Fruit fly (Drosophila melanogaster) whole organism, embryonic: Measurements from ENCODE around the gene Cda5.

Experiments
- ATbp ChIP-seq: fragments of 200-800 bp; sonication (Bioruptor generic); optimal IDR thresholded peaks from 2 replicates; lab custom pipeline; 2017; ENCODE audit warnings: missing biosample characterization, mild to moderate bottlenecking, missing genetic modification characterization, missing genetic modification reagents
- B-H2 ChIP-seq: fragments of 200-800 bp; sonication (Bioruptor generic); optimal IDR thresholded peaks from 2 replicates; lab custom pipeline; 2018; ENCODE audit warnings: missing biosample characterization, mild to moderate bottlenecking, missing genetic modification characterization
- CG12104 ChIP-seq: fragments of 200-800 bp; sonication (Bioruptor generic); optimal IDR thresholded peaks from 3 replicates; lab custom pipeline; 2016; ENCODE audit warnings: missing biosample characterization, missing genetic modification characterization
- CG12659 ChIP-seq: fragments of 200-800 bp; sonication (Bioruptor generic); optimal IDR thresholded peaks from 3 replicates; lab custom pipeline; 2017; ENCODE audit warnings: mild to moderate bottlenecking, missing biosample characterization, missing genetic modification reagents, missing genetic modification characterization
- CG13296 ChIP-seq: fragments of 200-800 bp; sonication (Bioruptor generic); optimal IDR thresholded peaks from 3 replicates; lab custom pipeline; 2018; ENCODE audit warnings: missing biosample characterization, mild to moderate bottlenecking, missing genetic modification characterization
- CG1647 ChIP-seq: fragments of 200-800 bp; sonication (Bioruptor generic); optimal IDR thresholded peaks from 3 replicates; lab custom pipeline; 2016; ENCODE audit warnings: missing biosample characterization, missing genetic modification characterization
- CG17568 ChIP-seq: fragments of 200-800 bp; sonication (Bioruptor generic); optimal IDR thresholded peaks from 2 replicates; lab custom pipeline; 2018; ENCODE audit warnings: missing biosample characterization, mild to moderate bottlenecking, missing genetic modification characterization, moderate library complexity
- CG18476 ChIP-seq: fragments of 200-800 bp; sonication (Bioruptor generic); optimal IDR thresholded peaks from 2 replicates; lab custom pipeline; 2016; ENCODE audit warnings: missing biosample characterization, mild to moderate bottlenecking, missing genetic modification characterization
- CG31388 ChIP-seq: fragments of 200-800 bp; sonication (Bioruptor generic); optimal IDR thresholded peaks from 2 replicates; lab custom pipeline; 2016; ENCODE audit warnings: missing biosample characterization, missing genetic modification characterization
- CG3407 ChIP-seq: fragments of 200-800 bp; sonication (Bioruptor generic); optimal IDR thresholded peaks from 2 replicates; lab custom pipeline; 2018; ENCODE audit warnings: missing biosample characterization, mild to moderate bottlenecking, missing genetic modification characterization
- CG3995 ChIP-seq: fragments of 200-800 bp; sonication (Bioruptor generic); optimal IDR thresholded peaks from 3 replicates; lab custom pipeline; 2016; ENCODE audit warnings: missing biosample characterization, missing genetic modification characterization
- CG4328 ChIP-seq: fragments of 200-800 bp; sonication (Bioruptor generic); optimal IDR thresholded peaks from 3 replicates; lab custom pipeline; 2017; ENCODE audit warnings: missing biosample characterization, missing genetic modification reagents, missing genetic modification characterization
- CG4424 ChIP-seq: fragments of 200-800 bp; sonication (Bioruptor generic); optimal IDR thresholded peaks from 3 replicates; lab custom pipeline; 2016; ENCODE audit warnings: missing biosample characterization, missing genetic modification characterization
- CG5180 ChIP-seq: fragments of 200-800 bp; sonication (Bioruptor generic); optimal IDR thresholded peaks from 3 replicates; lab custom pipeline; 2017; ENCODE audit warnings: missing biosample characterization, missing genetic modification characterization, mild to moderate bottlenecking, moderate library complexity, missing genetic modification reagents
- CG6683 ChIP-seq: fragments of 200-800 bp; sonication (Bioruptor generic); optimal IDR thresholded peaks from 2 replicates; lab custom pipeline; 2017; ENCODE audit warnings: missing biosample characterization, mild to moderate bottlenecking, missing genetic modification characterization, missing genetic modification reagents
- CG7839 ChIP-seq: fragments of 200-800 bp; sonication (Bioruptor generic); optimal IDR thresholded peaks from 3 replicates; lab custom pipeline; 2018; ENCODE audit warnings: missing biosample characterization, mild to moderate bottlenecking, missing genetic modification characterization, moderate library complexity
- CG8290 ChIP-seq, 3 experiments: fragments of 200-800 bp; sonication (Bioruptor generic); optimal IDR thresholded peaks; 2 replicates each; lab custom pipeline; 2016 to 2019; ENCODE audit warnings: missing biosample characterization in 3 of 3, missing genetic modification characterization in 3 of 3, mild to moderate bottlenecking in 2 of 3, moderate library complexity in 1 of 3
- CrebB ChIP-seq: fragments of 200-800 bp; sonication (Bioruptor generic); optimal IDR thresholded peaks from 3 replicates; lab custom pipeline; 2018; ENCODE audit warnings: missing biosample characterization, mild to moderate bottlenecking, missing genetic modification characterization
- Dbx ChIP-seq: fragments of 200-800 bp; sonication (Bioruptor generic); IDR thresholded peaks from 3 replicates; pipeline ENCODE4 v1.3.6; 2022; ENCODE audit warnings: missing biosample characterization, missing genetic modification characterization
- Doc3 ChIP-seq: fragments of 200-800 bp; sonication (Bioruptor generic); IDR thresholded peaks from 3 replicates; pipeline ENCODE4 v1.3.6; 2022; ENCODE audit warnings: missing biosample characterization, missing genetic modification characterization; ENCODE audit not compliant: partially characterized antibody
- Drgx ChIP-seq: fragments of 200-800 bp; sonication (Bioruptor generic); IDR thresholded peaks from 2 replicates; pipeline ENCODE4 v1.3.6; 2022; ENCODE audit warnings: missing biosample characterization, missing genetic modification characterization
- Ets97D ChIP-seq: fragments of 200-800 bp; sonication (Bioruptor generic); optimal IDR thresholded peaks from 3 replicates; lab custom pipeline; 2016; ENCODE audit warnings: missing biosample characterization, missing genetic modification characterization
- H2.0 ChIP-seq: fragments of 200-800 bp; sonication (Bioruptor generic); IDR thresholded peaks from 2 replicates; pipeline ENCODE4 v1.3.6; 2022; ENCODE audit warnings: missing biosample characterization, missing genetic modification characterization
- Kr ChIP-seq: fragments of 200-800 bp; sonication (Bioruptor generic); optimal IDR thresholded peaks from 2 replicates; lab custom pipeline; 2017; ENCODE audit warnings: missing biosample characterization, mild to moderate bottlenecking, missing genetic modification characterization
- Med ChIP-seq: fragments of 200-800 bp; sonication (Bioruptor generic); peaks from one replicate; lab custom pipeline; 2016; ENCODE audit warnings: missing biosample characterization, missing genetic modification characterization, mild to moderate bottlenecking, inconsistent platforms, moderate library complexity
- Sry-β ChIP-seq: fragments of 200-800 bp; sonication (Bioruptor generic); optimal IDR thresholded peaks from 2 replicates; lab custom pipeline; 2018; ENCODE audit warnings: missing biosample characterization, mild to moderate bottlenecking, missing genetic modification characterization, moderate library complexity
- Trl ChIP-seq, 3 experiments: fragments of >200 bp in 2 of 3; fragments of 200-800 bp in 1 of 3; sonication (Bioruptor generic) in 1 of 3; optimal IDR thresholded peaks; 2 replicates in 1 of 3; 3 replicates in 2 of 3; lab custom pipeline; 2016 to 2017; ENCODE audit warnings: missing biosample characterization in 1 of 3, missing genetic modification characterization in 1 of 3
- Vsx1 ChIP-seq: fragments of 200-800 bp; sonication (Bioruptor generic); optimal IDR thresholded peaks from 2 replicates; lab custom pipeline; 2017; ENCODE audit warnings: missing biosample characterization, mild to moderate bottlenecking, missing genetic modification characterization, missing genetic modification reagents
- crc ChIP-seq: fragments of 200-800 bp; sonication (Bioruptor generic); optimal IDR thresholded peaks from 2 replicates; lab custom pipeline; 2016; ENCODE audit warnings: missing biosample characterization, missing genetic modification characterization
- cwo ChIP-seq: fragments of 200-800 bp; sonication (Bioruptor generic); optimal IDR thresholded peaks from 3 replicates; lab custom pipeline; 2017; ENCODE audit warnings: missing biosample characterization, missing genetic modification characterization, mild to moderate bottlenecking, moderate library complexity, missing genetic modification reagents
- dmrt11E ChIP-seq: fragments of 200-800 bp; sonication (Bioruptor generic); optimal IDR thresholded peaks from 3 replicates; lab custom pipeline; 2018; ENCODE audit warnings: missing biosample characterization, mild to moderate bottlenecking, missing genetic modification characterization, moderate library complexity
- eve ChIP-seq, 2 experiments: fragments of >200 bp; optimal IDR thresholded peaks; 2 replicates each; lab custom pipeline; 2017; ENCODE audit warnings: missing biosample characterization in 2 of 2, missing genetic modification characterization in 2 of 2
- eyg ChIP-seq: fragments of 200-800 bp; sonication (Bioruptor generic); optimal IDR thresholded peaks from 3 replicates; lab custom pipeline; 2016; ENCODE audit warnings: missing biosample characterization, missing genetic modification characterization
- ftz-f1 ChIP-seq: fragments of 200-800 bp; sonication (Bioruptor generic); optimal IDR thresholded peaks from 2 replicates; lab custom pipeline; 2016; ENCODE audit warnings: missing biosample characterization, missing genetic modification characterization
- gcm ChIP-seq: fragments of 200-800 bp; sonication (Bioruptor generic); optimal IDR thresholded peaks from 2 replicates; lab custom pipeline; 2019; ENCODE audit warnings: missing biosample characterization, mild to moderate bottlenecking, missing genetic modification characterization, moderate library complexity
- gem ChIP-seq: fragments of 200-800 bp; sonication (Bioruptor generic); optimal IDR thresholded peaks from 2 replicates; lab custom pipeline; 2019; ENCODE audit warnings: missing biosample characterization, mild to moderate bottlenecking, missing genetic modification characterization, moderate library complexity
- hb ChIP-seq: fragments of 200-800 bp; sonication (Bioruptor generic); IDR thresholded peaks from 3 replicates; pipeline ENCODE4 v1.3.6; 2022; ENCODE audit warnings: missing biosample characterization, missing genetic modification characterization; ENCODE audit not compliant: partially characterized antibody
- jumu ChIP-seq: fragments of 200-800 bp; sonication (Bioruptor generic); optimal IDR thresholded peaks from 3 replicates; lab custom pipeline; 2016; ENCODE audit warnings: missing biosample characterization, missing genetic modification characterization
- lmd ChIP-seq: fragments of 200-800 bp; sonication (Bioruptor generic); IDR thresholded peaks from 2 replicates; pipeline ENCODE4 v1.3.6; 2022; ENCODE audit warnings: missing biosample characterization, missing genetic modification characterization
- pros ChIP-seq: fragments of 200-800 bp; sonication (Bioruptor generic); optimal IDR thresholded peaks from 3 replicates; lab custom pipeline; 2019; ENCODE audit warnings: missing biosample characterization, mild to moderate bottlenecking, missing genetic modification characterization, moderate library complexity
- rib ChIP-seq: fragments of 200-800 bp; sonication (Bioruptor generic); IDR thresholded peaks from 2 replicates; pipeline ENCODE4 v1.3.6; 2022; ENCODE audit warnings: missing biosample characterization, missing genetic modification characterization
- row ChIP-seq: fragments of 200-800 bp; sonication (Bioruptor generic); IDR thresholded peaks from 3 replicates; pipeline ENCODE4 v1.3.6; 2022; ENCODE audit warnings: missing biosample characterization, missing genetic modification characterization
- run ChIP-seq: fragments of 200-800 bp; sonication (Bioruptor generic); optimal IDR thresholded peaks from 3 replicates; lab custom pipeline; 2018; ENCODE audit warnings: missing biosample characterization, mild to moderate bottlenecking, missing genetic modification characterization
- slou ChIP-seq: fragments of 200-800 bp; sonication (Bioruptor generic); optimal IDR thresholded peaks from 3 replicates; lab custom pipeline; 2016; ENCODE audit warnings: missing biosample characterization, missing genetic modification characterization
- tna ChIP-seq: fragments of 200-800 bp; sonication (Bioruptor generic); IDR thresholded peaks from 2 replicates; pipeline ENCODE4 v1.3.6; 2022; ENCODE audit warnings: missing biosample characterization, missing genetic modification characterization; ENCODE audit not compliant: partially characterized antibody
- unpg ChIP-seq: fragments of 200-800 bp; sonication (Bioruptor generic); optimal IDR thresholded peaks from 3 replicates; lab custom pipeline; 2018; ENCODE audit warnings: missing biosample characterization, mild to moderate bottlenecking, missing genetic modification characterization, moderate library complexity
- wdn ChIP-seq: fragments of 200-800 bp; sonication (Bioruptor generic); IDR thresholded peaks from 2 replicates; pipeline ENCODE4 v1.3.6; 2022; ENCODE audit warnings: missing biosample characterization, missing genetic modification characterization

Cda5 gene

DNA sequence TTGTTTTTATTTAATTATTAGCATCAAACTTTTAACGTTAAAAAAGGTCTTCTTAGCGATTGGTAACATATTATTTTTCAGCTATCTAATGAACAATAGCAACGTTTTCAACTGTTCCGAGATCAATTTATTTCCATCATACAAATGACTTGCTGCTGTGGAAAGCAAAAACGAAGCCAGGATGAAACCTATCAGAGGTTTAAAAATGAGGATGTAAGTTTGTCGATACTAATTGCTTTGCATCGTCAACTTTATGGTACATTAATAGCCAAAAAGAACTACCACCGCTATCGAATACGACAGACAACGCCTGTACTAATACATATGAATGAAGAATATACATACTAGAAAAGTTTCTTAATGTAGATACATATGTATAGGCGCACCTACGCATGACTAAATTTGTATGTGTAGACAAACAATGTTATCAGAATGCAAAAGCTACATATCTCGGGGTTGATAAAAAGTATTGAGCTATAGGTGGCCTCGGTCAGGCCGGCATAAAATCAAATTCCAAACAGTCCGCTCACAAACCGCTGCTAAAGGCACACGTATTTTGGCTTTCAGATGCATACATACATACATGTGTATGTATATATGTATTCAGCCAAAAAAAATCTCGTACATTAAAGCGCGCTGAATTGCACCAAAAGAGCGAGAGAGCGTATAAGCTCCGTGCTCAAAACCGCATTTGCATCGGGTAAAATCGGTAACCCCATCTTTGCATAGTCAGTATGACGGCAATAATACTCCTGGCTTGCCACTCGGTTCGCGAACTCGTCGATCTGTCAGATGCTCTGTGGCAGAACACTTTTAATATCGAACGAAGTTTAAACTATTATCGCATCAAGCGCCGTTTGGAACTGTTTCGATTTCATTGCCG, 6.9 kb upstream of the Cda5 start (continued):
- TF ChIP-seq dmrt11E (no peak), rib (0 out of 2 replicates have a peak, but pooled peaks have one; percentile 51), CG3995 (GFP tag; lab: Kevin White, UChicago) (peak; percentile 2), slou (GFP tag; lab: Kevin White, UChicago) (no peak), Kr (no peak), eyg (no peak), CG8290 (GFP tag; optimal IDR thresholded peaks at IDR 0.05; lab: Kevin White, UChicago) (no peak), CG8290 (tag; optimal IDR thresholded peaks at IDR 0.05; lab: Kevin White, UChicago) (peak in 1 of 2 experiments; percentile 42), lmd (GFP tag; lab: Robert Waterston, UW) (no peak), jumu (GFP tag; lab: Kevin White, UChicago) (no peak), CrebB (tag; lab: Kevin White, UChicago) (no peak), CG3407 (no peak), wdn (GFP tag; lab: Robert Waterston, UW) (no peak), eve (GFP tag; optimal IDR thresholded peaks at IDR 0.05; lab: Kevin White, UChicago) (peak in 1 of 2 experiments; percentile 63), Med (GFP tag; lab: Kevin White, UChicago) (peak; percentile 77), Drgx (GFP tag; lab: Robert Waterston, UW) (no peak), CG13296 (peak; percentile 9), CG17568 (GFP tag; lab: Kevin White, UChicago) (no peak), pros (peak; percentile 56), tna (GFP tag; lab: Robert Waterston, UW) (no peak), Vsx1 (GFP tag; lab: Kevin White, UChicago) (no peak), unpg (GFP tag; lab: Kevin White, UChicago) (no peak), row (GFP tag; lab: Robert Waterston, UW) (peak; percentile 58; the same call in 2 of the 3 replicates), Doc3 (GFP tag; lab: Robert Waterston, UW) (peak; percentile 45; the same call in 1 of the 3 replicates), CG4424 (GFP tag; lab: Kevin White, UChicago) (no peak), CG4328 (GFP tag; lab: Kevin White, UChicago) (no peak), CG1647 (GFP tag; lab: Kevin White, UChicago) (no peak), CG12104 (GFP tag; lab: Kevin White, UChicago) (no peak), H2.0 (GFP tag; lab: Robert Waterston, UW) (no peak), Dbx (GFP tag; lab: Robert Waterston, UW) (0 out of 3 replicates have a peak, but pooled peaks have one; percentile 24), Trl (optimal IDR thresholded peaks at IDR 0.05; lab: Kevin White, UChicago) (peak; percentile 57 to 65), Trl (GFP tag; optimal IDR thresholded peaks at IDR 0.05; lab: Kevin White, UChicago) (no peak), CG12659 (peak; percentile 29), CG6683 (no peak), run (tag; lab: Kevin White, UChicago) (no peak), crc (GFP tag; lab: Kevin White, UChicago) (no peak), hb (no peak), CG5180 (GFP tag; lab: Kevin White, UChicago) (no peak), CG7839 (tag; lab: Kevin White, UChicago) (no peak), cwo (GFP tag; lab: Kevin White, UChicago) (no peak), ATbp (GFP tag; lab: Kevin White, UChicago) (no peak), Ets97D (no peak), CG18476 (GFP tag; lab: Kevin White, UChicago) (no peak), gcm (GFP tag; lab: Kevin White, UChicago) (no peak), Sry-β (peak; percentile 16), B-H2 (GFP tag; lab: Kevin White, UChicago) (no peak), ftz-f1 (peak; percentile 66), CG31388 (GFP tag; lab: Kevin White, UChicago) (no peak), gem (tag; lab: Kevin White, UChicago) (peak; percentile 3)
